2 fruit fly cellular contexts compared by ENCODE assay signal in the genomic region with DNA sequence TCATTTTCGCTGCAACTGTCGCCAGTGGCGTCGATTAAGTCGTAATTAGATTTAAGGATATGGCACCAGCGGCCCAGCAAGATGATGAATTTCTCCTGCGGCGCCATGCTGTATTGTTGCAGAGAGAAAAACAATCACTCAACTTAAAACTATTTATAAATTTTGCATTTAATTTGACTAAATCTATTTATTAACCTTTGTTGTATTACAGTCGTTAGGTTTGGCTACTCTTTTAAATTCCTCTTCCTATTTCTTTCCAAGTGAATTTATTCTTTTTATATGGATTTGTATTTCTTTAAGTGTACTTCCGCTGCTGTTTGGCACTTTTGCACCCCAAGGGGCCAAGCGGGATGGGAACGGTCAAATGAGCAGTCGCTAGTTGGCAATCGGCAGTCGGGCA.
TF ChIP-seq lines count a peak whose summit lies in the region.

No protein-coding gene starts in this region.

- no peak for TF ChIP-seq CTCF in whole organism, embryonic (GFP tag; optimal IDR thresholded peaks at IDR 0.05; lab: Kevin White, UChicago)

TF ChIP-seq in whole organism, embryonic, 481 proteins besides CTCF, POLR2A, EP300 and RAD21 (continues in another document):
- TF ChIP-seq lbe (GFP tag; optimal IDR thresholded peaks at IDR 0.05; lab: Kevin White, UChicago) (no peak), ATbp (GFP tag; optimal IDR thresholded peaks at IDR 0.05; lab: Kevin White, UChicago) (peak; percentile 41), vvl (GFP tag; IDR thresholded peaks at IDR 0.05; lab: Robert Waterston, UW) (peak; percentile 51; the same call in 1 of the 2 replicates), gsb-n (tag; optimal IDR thresholded peaks at IDR 0.05; lab: Kevin White, UChicago) (peak; percentile 32), CG17359 (tag; optimal IDR thresholded peaks at IDR 0.05; lab: Kevin White, UChicago) (peak; percentile 51), chn (GFP tag; optimal IDR thresholded peaks at IDR 0.05; lab: Kevin White, UChicago) (peak; percentile 12), Spps (tag; optimal IDR thresholded peaks at IDR 0.05; lab: Kevin White, UChicago) (peak; percentile 44), CoRest (tag; optimal IDR thresholded peaks at IDR 0.05; lab: Kevin White, UChicago) (peak; percentile 25), jing (GFP tag; optimal IDR thresholded peaks at IDR 0.05; lab: Kevin White, UChicago) (peak; percentile 10), onecut (GFP tag; IDR thresholded peaks at IDR 0.05; lab: Robert Waterston, UW) (peak; percentile 14; the same call in 1 of the 2 replicates), bsh (GFP tag; optimal IDR thresholded peaks at IDR 0.05; lab: Kevin White, UChicago) (peak in 1 of 2 experiments; percentile 81), stwl (tag; optimal IDR thresholded peaks at IDR 0.05; lab: Kevin White, UChicago) (no peak), CG8359 (GFP tag; optimal IDR thresholded peaks at IDR 0.05; lab: Kevin White, UChicago; ENCODE audit: borderline replicate concordance) (peak; percentile 24), Xrp1 (GFP tag; IDR thresholded peaks at IDR 0.05; lab: Robert Waterston, UW) (peak; percentile 59), Camta (GFP tag; optimal IDR thresholded peaks at IDR 0.05; lab: Kevin White, UChicago) (peak; percentile 9), D19A (tag; optimal IDR thresholded peaks at IDR 0.05; lab: Kevin White, UChicago) (peak; percentile 59), Bdp1 (GFP tag; optimal IDR thresholded peaks at IDR 0.05; lab: Kevin White, UChicago) (no peak), yki (optimal IDR thresholded peaks at IDR 0.05; lab: Kevin White, UChicago) (no peak), sc (optimal IDR thresholded peaks at IDR 0.05; lab: Kevin White, UChicago) (no peak), sc (GFP tag; optimal IDR thresholded peaks at IDR 0.05; lab: Kevin White, UChicago) (peak; percentile 8), H2.0 (GFP tag; IDR thresholded peaks at IDR 0.05; lab: Robert Waterston, UW) (peak; percentile 34; the same call in 1 of the 2 replicates), fd96Cb (tag; optimal IDR thresholded peaks at IDR 0.05; lab: Kevin White, UChicago) (peak; percentile 60), CG15601 (tag; optimal IDR thresholded peaks at IDR 0.05; lab: Kevin White, UChicago) (peak; percentile 53), bcd (GFP tag; optimal IDR thresholded peaks at IDR 0.05; lab: Kevin White, UChicago) (peak; percentile 18), croc (GFP tag; conservative IDR thresholded peaks at IDR 0.05; lab: Robert Waterston, UW) (0 out of 3 replicates have a peak, but pooled peaks have one; percentile 29), tap (tag; optimal IDR thresholded peaks at IDR 0.05; lab: Kevin White, UChicago) (peak; percentile 50), Atf3 (GFP tag; optimal IDR thresholded peaks at IDR 0.05; lab: Kevin White, UChicago) (no peak), CG18262 (tag; optimal IDR thresholded peaks at IDR 0.05; lab: Kevin White, UChicago) (peak; percentile 74), nmo (GFP tag; optimal IDR thresholded peaks at IDR 0.05; lab: Kevin White, UChicago) (peak; percentile 53), Gsc (GFP tag; IDR thresholded peaks at IDR 0.05; lab: Robert Waterston, UW) (0 out of 2 replicates have a peak, but pooled peaks have one; percentile 47), Dp (GFP tag; optimal IDR thresholded peaks at IDR 0.05; lab: Kevin White, UChicago) (no peak), CG34422 (GFP tag; IDR thresholded peaks at IDR 0.05; lab: Robert Waterston, UW) (no peak), CG17385 (GFP tag; optimal IDR thresholded peaks at IDR 0.05; lab: Kevin White, UChicago) (peak; percentile 9), CG31441 (GFP tag; IDR thresholded peaks at IDR 0.05; lab: Robert Waterston, UW) (peak; percentile 63; the same call in 1 of the 2 replicates), oc (tag; optimal IDR thresholded peaks at IDR 0.05; lab: Kevin White, UChicago) (peak; percentile 9), CG2202 (tag; optimal IDR thresholded peaks at IDR 0.05; lab: Kevin White, UChicago) (peak; percentile 6), Lhr (GFP tag; optimal IDR thresholded peaks at IDR 0.05; lab: Kevin White, UChicago) (peak; percentile 12), CG12391 (tag; optimal IDR thresholded peaks at IDR 0.05; lab: Kevin White, UChicago) (peak; percentile 66), gce (GFP tag; IDR thresholded peaks at IDR 0.05; lab: Robert Waterston, UW) (0 out of 3 replicates have a peak, but pooled peaks have one; percentile 13), CG13775 (GFP tag; optimal IDR thresholded peaks at IDR 0.05; lab: Kevin White, UChicago) (peak; percentile 8), HLH3B (GFP tag; IDR thresholded peaks at IDR 0.05; lab: Robert Waterston, UW) (peak; percentile 30; the same call in 1 of the 2 replicates)

TF ChIP-seq in whole organism, prepupa, 60 proteins besides CTCF, POLR2A, EP300 and RAD21:
- peak; percentile 34 for TF ChIP-seq svp (GFP tag; lab: Kevin White, UChicago)
- no peak for TF ChIP-seq CG8632 (GFP tag; optimal IDR thresholded peaks at IDR 0.05; lab: Kevin White, UChicago)

Comparison
In these comparisons a context has a peak if more than half of its experiments do, and no peak if none do; other contexts are left out.
1. Of the 7 proteins assayed by ChIP-seq in both whole organism, embryonic and whole organism, prepupa: peak only in whole organism, embryonic: Blimp-1 and Sox102F; only in whole organism, prepupa: none; in both: none; in neither: 5.